Fruit fly (Drosophila melanogaster): ENCODE measurements around the gene ric8a.

DNA sequence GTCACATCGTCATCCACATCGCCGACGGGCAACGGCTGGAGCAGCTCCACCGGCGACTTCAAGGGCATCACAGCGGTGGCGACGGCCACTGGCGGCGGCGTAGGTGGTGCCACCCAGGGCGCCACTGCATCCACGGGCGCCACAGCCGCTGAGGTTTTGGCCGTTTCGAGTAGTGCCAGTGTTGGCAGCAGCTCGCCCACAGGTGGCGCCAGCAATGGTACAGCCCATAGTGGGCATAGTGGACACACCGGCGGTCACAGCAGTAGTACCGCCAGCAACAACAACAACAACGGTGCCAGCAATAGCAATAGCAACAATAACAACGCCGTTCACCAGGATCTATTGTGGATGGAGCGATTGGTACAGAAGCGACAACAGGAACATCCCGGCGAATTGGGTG, 30.4 kb downstream of the ric8a start:
- TF ChIP-seq psq (optimal IDR thresholded peaks at IDR 0.05) (no peak), usp (GFP tag; optimal IDR thresholded peaks at IDR 0.05) (no peak), Dll (optimal IDR thresholded peaks at IDR 0.05) (no peak), pan (optimal IDR thresholded peaks at IDR 0.05) (no peak)
